Fruit fly (Drosophila melanogaster): ENCODE measurements around the gene Usp39.

Gene Usp39

dm6 chrX:18860074-18860473 lies 2.1 kb downstream of the Usp39 start, which contains the start of gene CG32544:
TSS of gene CG32544 (plus strand) at chrX:18860284.
- TF ChIP-seq Hr51 (GFP tag; optimal IDR thresholded peaks at IDR 0.05), result peak in 1 of 2 experiments; percentile 22
- peak; percentile 9 for TF ChIP-seq Med (GFP tag)
- TF ChIP-seq ewg (GFP tag; optimal IDR thresholded peaks at IDR 0.05), result peak; percentile 82
- TF ChIP-seq cg (GFP tag; optimal IDR thresholded peaks at IDR 0.05), result no peak
- TF ChIP-seq MBD-R2 (GFP tag; IDR thresholded peaks at IDR 0.05), result 0 out of 2 replicates have a peak, but pooled peaks have one; percentile 17
- TF ChIP-seq dmrt11E (tag; optimal IDR thresholded peaks at IDR 0.05), result no peak
- TF ChIP-seq lov (optimal IDR thresholded peaks at IDR 0.05), result no peak
- no peak for TF ChIP-seq lov (GFP tag; IDR thresholded peaks at IDR 0.05)
- TF ChIP-seq Deaf1 (tag; optimal IDR thresholded peaks at IDR 0.05), result peak; percentile 74
- peak; percentile 95 for TF ChIP-seq onecut (GFP tag; IDR thresholded peaks at IDR 0.05)
- no peak for TF ChIP-seq CG17385 (GFP tag; optimal IDR thresholded peaks at IDR 0.05)
- no peak for TF ChIP-seq row (GFP tag; IDR thresholded peaks at IDR 0.05)
- no peak for TF ChIP-seq CG6175 (GFP tag; IDR thresholded peaks at IDR 0.05)

dm6 chrX:18863748-18864482 lies 5.9 kb downstream of the Usp39 start, which contains the start of the genes CG7326 and Dora:
TSS of gene CG7326 (minus strand) at chrX:18863776.
TSS of gene Dora (plus strand) at chrX:18863950.
- no peak for TF ChIP-seq CG9876 (GFP tag; optimal IDR thresholded peaks at IDR 0.05)
- no peak for TF ChIP-seq Hr3 (GFP tag; optimal IDR thresholded peaks at IDR 0.05)
- TF ChIP-seq CG34224 (GFP tag; IDR thresholded peaks at IDR 0.05; ENCODE audit: partially characterized antibody), result peak; percentile 94
- peak; percentile 96 for TF ChIP-seq zen2 (GFP tag; IDR thresholded peaks at IDR 0.05; ENCODE audit: partially characterized antibody)
- peak in 1 of 3 experiments; percentile 59 for TF ChIP-seq lola (GFP tag; optimal IDR thresholded peaks at IDR 0.05)
- TF ChIP-seq Aef1 (GFP tag; IDR thresholded peaks at IDR 0.05), result peak; percentile 46
- peak; percentile 33 for TF ChIP-seq CG17912 (GFP tag; optimal IDR thresholded peaks at IDR 0.05)
- peak; percentile 50 for TF ChIP-seq Sin3A (optimal IDR thresholded peaks at IDR 0.05)
- peak; percentile 8 for TF ChIP-seq NfI (GFP tag; optimal IDR thresholded peaks at IDR 0.05)
- TF ChIP-seq Bgb (GFP tag; IDR thresholded peaks at IDR 0.05; ENCODE audit: partially characterized antibody), result peak; percentile 96
- TF ChIP-seq CG3995 (GFP tag; optimal IDR thresholded peaks at IDR 0.05), result peak; percentile 42
- peak; percentile 68; the same call in 1 of the 2 replicates for TF ChIP-seq CG2129 (GFP tag; IDR thresholded peaks at IDR 0.05; ENCODE audit: partially characterized antibody)
- peak; percentile 48 for TF ChIP-seq Deaf1 (tag; optimal IDR thresholded peaks at IDR 0.05)
- no peak for TF ChIP-seq eve (GFP tag; optimal IDR thresholded peaks at IDR 0.05)
- TF ChIP-seq CG15479 (GFP tag; optimal IDR thresholded peaks at IDR 0.05), result peak; percentile 82
- TF ChIP-seq chinmo (GFP tag; IDR thresholded peaks at IDR 0.05; ENCODE audit: partially characterized antibody), result peak; percentile 96
- peak; percentile 64 for TF ChIP-seq CG33213 (GFP tag; optimal IDR thresholded peaks at IDR 0.05)
- TF ChIP-seq CG34376 (GFP tag; optimal IDR thresholded peaks at IDR 0.05), result peak; percentile 44
- TF ChIP-seq ssp (GFP tag; IDR thresholded peaks at IDR 0.05), result peak; percentile 50
- TF ChIP-seq Dref (GFP tag; IDR thresholded peaks at IDR 0.05), result peak; percentile 97
- peak; percentile 12 for TF ChIP-seq CG18011 (GFP tag; optimal IDR thresholded peaks at IDR 0.05)
- TF ChIP-seq Dek (tag; optimal IDR thresholded peaks at IDR 0.05), result no peak
- peak; percentile 82 for TF ChIP-seq CG15514 (GFP tag; optimal IDR thresholded peaks at IDR 0.05)
- TF ChIP-seq wek (GFP tag; optimal IDR thresholded peaks at IDR 0.05), result peak; percentile 41
- peak; percentile 46 for TF ChIP-seq CHES-1-like (GFP tag; optimal IDR thresholded peaks at IDR 0.05)
- no peak for TF ChIP-seq trh (GFP tag; optimal IDR thresholded peaks at IDR 0.05)
- peak; percentile 29 for TF ChIP-seq psq (GFP tag; optimal IDR thresholded peaks at IDR 0.05)
- TF ChIP-seq HmgZ (tag; optimal IDR thresholded peaks at IDR 0.05), result peak; percentile 31
- no peak for TF ChIP-seq Eip74EF (GFP tag; optimal IDR thresholded peaks at IDR 0.05)
- peak; percentile 20 for TF ChIP-seq her (GFP tag; optimal IDR thresholded peaks at IDR 0.05)
- TF ChIP-seq Dip2 (GFP tag; IDR thresholded peaks at IDR 0.05), result no peak
- peak; percentile 94 for TF ChIP-seq HLH4C (GFP tag; IDR thresholded peaks at IDR 0.05; ENCODE audit: partially characterized antibody)
- TF ChIP-seq Sry-δ (GFP tag; optimal IDR thresholded peaks at IDR 0.05), result peak; percentile 92
- TF ChIP-seq CG9437 (GFP tag; optimal IDR thresholded peaks at IDR 0.05), result no peak
- peak; percentile 90 for TF ChIP-seq CG16813 (GFP tag; IDR thresholded peaks at IDR 0.05; ENCODE audit: partially characterized antibody)
